Worm (Caenorhabditis elegans) whole organism, dauer: ENCODE data around the gene Y113G7B.27.

ENCODE experiments used
- unc-62 ChIP-seq: sonication (generic microtip); optimal IDR thresholded peaks from 2 replicates; lab custom pipeline; 2017; ENCODE audit warnings: missing biosample characterization, missing genetic modification reagents, missing genetic modification characterization

The Y113G7B.27 gene

ce11 chrV:20192102-20192880 lies at the start of gene Y113G7B.27, which contains the start of gene fbxa-115:
Gene Y113G7B.27 (plus strand): TSS chrV:20192830.
Gene fbxa-115 (minus strand): TSS chrV:20192152.
- no peak for TF ChIP-seq unc-62 (GFP tag; lab: Kevin White, UChicago)

ce11 chrV:20143711-20144110 lies 48.9 kb upstream of the Y113G7B.27 start:
- no peak for TF ChIP-seq unc-62 (GFP tag; lab: Kevin White, UChicago)

- TF ChIP-seq unc-62 (GFP tag; lab: Kevin White, UChicago) = no peak
Measured at ce11 chrV:20147662-20148245, 44.9 kb upstream of the Y113G7B.27 start, which contains the start of gene Y113G7A.13. Gene Y113G7A.13 (plus strand): TSS chrV:20148195.

ce11 chrV:20151432-20151831 lies 41.2 kb upstream of the Y113G7B.27 start, which contains the start of gene F19B2.7:
Gene F19B2.7 (plus strand): TSS chrV:20151732.
- no peak for TF ChIP-seq unc-62 (GFP tag; lab: Kevin White, UChicago)

ce11 chrV:20151855-20152254 lies 40.8 kb upstream of the Y113G7B.27 start:
- no peak for TF ChIP-seq unc-62 (GFP tag; lab: Kevin White, UChicago)

ce11 chrV:20158223-20158622 lies 34.4 kb upstream of the Y113G7B.27 start, which contains the start of gene F19B2.6:
Gene F19B2.6 (plus strand): TSS chrV:20158523.
- no peak for TF ChIP-seq unc-62 (GFP tag; lab: Kevin White, UChicago)

- TF ChIP-seq unc-62 (GFP tag; lab: Kevin White, UChicago) = no peak
Measured at ce11 chrV:20161781-20162289, 30.8 kb upstream of the Y113G7B.27 start.

- TF ChIP-seq unc-62 (GFP tag; lab: Kevin White, UChicago) = no peak
Measured at ce11 chrV:20162290-20163104, 30.1 kb upstream of the Y113G7B.27 start.

- no peak for TF ChIP-seq unc-62 (GFP tag; lab: Kevin White, UChicago)
Measured at ce11 chrV:20163105-20163449, 29.6 kb upstream of the Y113G7B.27 start.

- TF ChIP-seq unc-62 (GFP tag; lab: Kevin White, UChicago) = no peak
Measured at ce11 chrV:20164059-20164892, 28.4 kb upstream of the Y113G7B.27 start, which contains the start of gene F19B2.5. Gene F19B2.5 (minus strand): TSS chrV:20164165.

- no peak for TF ChIP-seq unc-62 (GFP tag; lab: Kevin White, UChicago)
Measured at ce11 chrV:20165808-20166207, 26.8 kb upstream of the Y113G7B.27 start.

- no peak for TF ChIP-seq unc-62 (GFP tag; lab: Kevin White, UChicago)
Measured at ce11 chrV:20171941-20172340, 20.7 kb upstream of the Y113G7B.27 start, which contains the start of gene srw-39. Gene srw-39 (minus strand): TSS chrV:20172041.

ce11 chrV:20182311-20182710 lies 10.3 kb upstream of the Y113G7B.27 start:
- TF ChIP-seq unc-62 (GFP tag; lab: Kevin White, UChicago) = no peak

ce11 chrV:20186579-20186978 lies 6.1 kb upstream of the Y113G7B.27 start, which contains the start of gene srz-16:
Gene srz-16 (minus strand): TSS chrV:20186679.
- no peak for TF ChIP-seq unc-62 (GFP tag; lab: Kevin White, UChicago)
